Worm (Caenorhabditis elegans): ENCODE measurements around the gene dyrb-1.

Gene dyrb-1

DNA sequence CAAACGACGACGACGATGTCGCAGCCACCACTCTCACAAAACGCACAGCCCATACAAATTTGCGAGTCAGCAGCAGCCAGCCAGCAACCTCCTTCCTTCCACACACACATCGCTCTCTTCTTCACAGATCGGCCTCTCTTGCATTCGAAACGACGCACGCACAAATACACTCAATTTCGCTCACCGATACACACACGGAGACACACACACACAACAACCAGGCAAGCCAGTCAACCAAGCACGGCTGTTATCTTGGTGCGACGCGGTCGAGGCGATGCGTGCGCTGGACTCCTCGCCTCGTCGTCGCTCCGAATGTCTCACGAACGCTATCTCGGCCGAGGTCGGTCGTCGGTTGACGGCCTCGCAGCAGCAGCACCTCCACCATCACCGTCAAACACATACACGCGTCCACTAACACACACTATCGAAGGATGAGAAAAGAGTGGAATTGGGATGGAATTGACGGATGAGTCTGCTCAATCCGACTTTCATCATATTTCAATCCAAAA is 46.6 kb downstream of the dyrb-1 start (continued):
- peak in 1 of 2 experiments; percentile 81 for TF ChIP-seq daf-16 (GFP tag; optimal IDR thresholded peaks at IDR 0.05)
- peak; percentile 88 for TF ChIP-seq daf-16 (tag; optimal IDR thresholded peaks at IDR 0.05)
- TF ChIP-seq ceh-32 (tag; optimal IDR thresholded peaks at IDR 0.05; ENCODE audit: poor library complexity) = no peak
- peak; percentile 9 for TF ChIP-seq lir-3 (tag; optimal IDR thresholded peaks at IDR 0.05)
- peak; percentile 85 for TF ChIP-seq egl-43 (GFP tag; IDR thresholded peaks at IDR 0.05)
- TF ChIP-seq ceh-82 (tag; optimal IDR thresholded peaks at IDR 0.05) = no peak
- TF ChIP-seq ceh-62 (tag; optimal IDR thresholded peaks at IDR 0.05) = no peak
- peak; percentile 32 for TF ChIP-seq pqm-1 (tag; optimal IDR thresholded peaks at IDR 0.05)
- no peak for TF ChIP-seq F10B5.3 (tag; optimal IDR thresholded peaks at IDR 0.05)
- TF ChIP-seq mep-1 (tag; optimal IDR thresholded peaks at IDR 0.05) = peak; percentile 97
- no peak; the same call in 1 of the 2 replicates for TF ChIP-seq lin-1 (GFP tag; IDR thresholded peaks at IDR 0.05)
- peak; percentile 98 for TF ChIP-seq dve-1 (tag; optimal IDR thresholded peaks at IDR 0.05; ENCODE audit: insufficient read depth)
- TF ChIP-seq hif-1 (tag; optimal IDR thresholded peaks at IDR 0.05) = peak in 1 of 2 experiments; percentile 91
- peak; percentile 67 for TF ChIP-seq dpl-1 (GFP tag; optimal IDR thresholded peaks at IDR 0.05)
- TF ChIP-seq sdz-12 (GFP tag; optimal IDR thresholded peaks at IDR 0.05) = no peak
- peak; percentile 79 to 90 for TF ChIP-seq lsy-2 (tag; optimal IDR thresholded peaks at IDR 0.05)
- TF ChIP-seq ZK546.5 (tag; optimal IDR thresholded peaks at IDR 0.05) = peak in 1 of 2 experiments; percentile 47
- no peak for TF ChIP-seq madf-5 (GFP tag; IDR thresholded peaks at IDR 0.05)
- TF ChIP-seq daf-12 (tag; optimal IDR thresholded peaks at IDR 0.05) = no peak
- no peak for TF ChIP-seq gei-8 (GFP tag; optimal IDR thresholded peaks at IDR 0.05)
- TF ChIP-seq mxl-2 (GFP tag; conservative IDR thresholded peaks at IDR 0.05) = no peak
- TF ChIP-seq dmd-6 (GFP tag; IDR thresholded peaks at IDR 0.05) = peak; percentile 85
- TF ChIP-seq Y105C5A.15 (GFP tag; IDR thresholded peaks at IDR 0.05) = no peak
- no peak for TF ChIP-seq skn-1 (tag; optimal IDR thresholded peaks at IDR 0.05)
- TF ChIP-seq arid-1 (GFP tag; conservative IDR thresholded peaks at IDR 0.05) = peak; percentile 76
- peak in 1 of 2 experiments; percentile 99 for TF ChIP-seq unc-62 (GFP tag; optimal IDR thresholded peaks at IDR 0.05 in 1 of 2)
- TF ChIP-seq unc-62 (tag; optimal IDR thresholded peaks at IDR 0.05) = no peak
- peak; percentile 83 for TF ChIP-seq ctbp-1 (GFP tag; IDR thresholded peaks at IDR 0.05)
- TF ChIP-seq hlh-30 (tag; optimal IDR thresholded peaks at IDR 0.05; ENCODE audit: insufficient read depth) = peak; percentile 85
- TF ChIP-seq duxl-1 (tag; optimal IDR thresholded peaks at IDR 0.05; ENCODE audit: poor library complexity) = no peak
- peak; percentile 97 for TF ChIP-seq set-16 (GFP tag; IDR thresholded peaks at IDR 0.05)
- TF ChIP-seq lin-13 (GFP tag; optimal IDR thresholded peaks at IDR 0.05) = peak; percentile 93
- peak; percentile 89 for TF ChIP-seq nhr-28 (tag; optimal IDR thresholded peaks at IDR 0.05)
- no peak for TF ChIP-seq F44E2.7 (GFP tag; IDR thresholded peaks at IDR 0.05)
- no peak for TF ChIP-seq ama-1 (optimal IDR thresholded peaks at IDR 0.05)
- TF ChIP-seq egl-27 (tag; optimal IDR thresholded peaks at IDR 0.05) = no peak
- TF ChIP-seq nhr-6 (tag; optimal IDR thresholded peaks at IDR 0.05) = peak; percentile 95
- no peak for TF ChIP-seq zip-11 (GFP tag; IDR thresholded peaks at IDR 0.05)
- TF ChIP-seq T20F7.1 (GFP tag; optimal IDR thresholded peaks at IDR 0.05) = peak; percentile 84
- no peak for TF ChIP-seq unc-130 (GFP tag; optimal IDR thresholded peaks at IDR 0.05)
- peak; percentile 60; the same call in 1 of the 2 replicates for TF ChIP-seq madf-9 (GFP tag; conservative IDR thresholded peaks at IDR 0.05)
- peak; percentile 83 for TF ChIP-seq mes-2 (tag; optimal IDR thresholded peaks at IDR 0.05; ENCODE audit: poor library complexity, severe bottlenecking)
- TF ChIP-seq daf-19 (GFP tag; conservative IDR thresholded peaks at IDR 0.05) = no peak
- TF ChIP-seq ZK337.2 (GFP tag; IDR thresholded peaks at IDR 0.05) = no peak
- TF ChIP-seq zag-1 (tag; optimal IDR thresholded peaks at IDR 0.05) = peak; percentile 47
- peak; percentile 95 for TF ChIP-seq hmg-1.1 (GFP tag; IDR thresholded peaks at IDR 0.05)
- TF ChIP-seq jun-1 (tag; optimal IDR thresholded peaks at IDR 0.05) = peak; percentile 74
- 0 out of 2 replicates have a peak, but pooled peaks have one; percentile 48 for TF ChIP-seq dmd-9 (GFP tag; IDR thresholded peaks at IDR 0.05)
- TF ChIP-seq hlh-11 (tag; optimal IDR thresholded peaks at IDR 0.05) = peak; percentile 98
- TF ChIP-seq saeg-2 (GFP tag; IDR thresholded peaks at IDR 0.05) = no peak
- peak; percentile 23 for TF ChIP-seq nhr-10 (tag; optimal IDR thresholded peaks at IDR 0.05)
